Fruit fly (Drosophila melanogaster): ENCODE results near the gene CG42359.

CG42359 gene

DNA sequence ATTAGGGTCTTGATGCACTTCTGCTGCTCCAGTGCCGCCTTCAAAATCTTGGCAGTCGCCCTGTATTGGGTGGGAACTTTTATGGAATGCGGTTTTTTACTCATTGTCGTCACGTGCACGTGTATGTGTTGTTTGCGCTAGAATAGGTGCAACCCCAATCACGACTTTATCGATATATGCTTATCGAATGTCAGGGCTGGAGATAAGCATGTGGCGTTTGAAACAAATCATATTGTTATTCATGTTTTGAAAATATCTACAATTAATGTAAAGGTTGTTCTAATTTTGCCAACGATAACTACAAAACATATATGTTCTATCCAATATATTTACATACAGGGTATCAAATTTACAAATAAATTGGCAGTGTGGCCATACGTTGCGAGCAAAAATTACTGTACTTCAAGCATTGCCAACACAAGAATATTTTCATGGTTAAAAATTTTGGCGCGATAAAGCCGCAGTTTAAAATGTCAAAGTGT is at the start of gene CG42359, which contains the start of gene Nsun5:
Gene CG42359 (minus strand): TSS at position 166 of the 482 bp plus-strand sequence.
Gene Nsun5 (minus strand): TSS at position 166 of the 482 bp plus-strand sequence.
- TF ChIP-seq Mnt (GFP tag; optimal IDR thresholded peaks at IDR 0.05) (peak; percentile 98), ovo (GFP tag; optimal IDR thresholded peaks at IDR 0.05) (peak; percentile 79), CG7045 (GFP tag; optimal IDR thresholded peaks at IDR 0.05) (peak; percentile 67), Hr96 (GFP tag; optimal IDR thresholded peaks at IDR 0.05) (peak; percentile 88), bab1 (GFP tag; optimal IDR thresholded peaks at IDR 0.05) (peak; percentile 91), toe (GFP tag; optimal IDR thresholded peaks at IDR 0.05) (peak; percentile 93), CG5204 (GFP tag; optimal IDR thresholded peaks at IDR 0.05) (peak; percentile 86), CG7101 (tag; optimal IDR thresholded peaks at IDR 0.05) (peak; percentile 97), Crg-1 (GFP tag; optimal IDR thresholded peaks at IDR 0.05) (peak; percentile 66), Clk (GFP tag; optimal IDR thresholded peaks at IDR 0.05) (peak; percentile 87), cic (GFP tag; optimal IDR thresholded peaks at IDR 0.05) (peak; percentile 71), CG11617 (GFP tag; optimal IDR thresholded peaks at IDR 0.05) (peak; percentile 81), CG33017 (tag; optimal IDR thresholded peaks at IDR 0.05) (peak; percentile 80), tj (GFP tag; optimal IDR thresholded peaks at IDR 0.05) (peak; percentile 64), cnc (optimal IDR thresholded peaks at IDR 0.05) (no peak), CG12768 (GFP tag; optimal IDR thresholded peaks at IDR 0.05) (peak; percentile 75), CG14711 (tag; optimal IDR thresholded peaks at IDR 0.05) (peak; percentile 90), CG1620 (GFP tag; optimal IDR thresholded peaks at IDR 0.05) (peak; percentile 88), pad (GFP tag; optimal IDR thresholded peaks at IDR 0.05) (peak; percentile 67), kay (GFP tag; ENCODE audit: borderline replicate concordance) (no peak)

DNA sequence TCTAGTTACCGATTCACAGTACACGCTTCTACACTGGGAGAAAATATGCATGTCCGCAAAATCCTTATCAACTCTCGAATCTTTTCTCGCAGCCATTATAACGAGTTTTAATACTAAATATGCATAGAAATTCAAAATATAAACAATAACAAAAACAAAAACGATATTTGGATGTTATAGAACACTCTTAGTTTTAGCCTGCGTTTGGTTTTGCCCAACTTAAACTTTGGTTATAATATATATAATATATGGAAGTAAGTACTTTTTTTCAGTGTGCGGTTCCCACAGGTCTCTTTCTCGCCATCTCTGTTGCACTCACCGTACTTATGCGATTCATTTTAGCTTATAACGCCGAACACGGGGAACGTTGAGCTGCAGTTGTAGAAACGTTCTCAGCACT is 49.7 kb upstream of the CG42359 start, which contains the start of gene cry:
Gene cry (plus strand): TSS at position 377 of the 400 bp plus-strand sequence.
- peak; percentile 98 for TF ChIP-seq Clk (GFP tag; optimal IDR thresholded peaks at IDR 0.05)
- TF ChIP-seq CG12768 (GFP tag; optimal IDR thresholded peaks at IDR 0.05): peak; percentile 99
- peak; percentile 93 for TF ChIP-seq CG1620 (GFP tag; optimal IDR thresholded peaks at IDR 0.05)
- peak; percentile 97 for TF ChIP-seq tj (GFP tag; optimal IDR thresholded peaks at IDR 0.05)
- TF ChIP-seq CG5204 (GFP tag; optimal IDR thresholded peaks at IDR 0.05): peak; percentile 96
- TF ChIP-seq CG11617 (GFP tag; optimal IDR thresholded peaks at IDR 0.05): peak; percentile 99
- peak; percentile 92 for TF ChIP-seq Hr96 (GFP tag; optimal IDR thresholded peaks at IDR 0.05)
- peak; percentile 95 for TF ChIP-seq bab1 (GFP tag; optimal IDR thresholded peaks at IDR 0.05)
- peak; percentile 97 for TF ChIP-seq CG7101 (tag; optimal IDR thresholded peaks at IDR 0.05)
- TF ChIP-seq Mnt (GFP tag; optimal IDR thresholded peaks at IDR 0.05): peak; percentile 86
- peak; percentile 89 for TF ChIP-seq ovo (GFP tag; optimal IDR thresholded peaks at IDR 0.05)
- peak; percentile 96 for TF ChIP-seq CG33017 (tag; optimal IDR thresholded peaks at IDR 0.05)
- peak; percentile 95 for TF ChIP-seq toe (GFP tag; optimal IDR thresholded peaks at IDR 0.05)
- peak; percentile 99 for TF ChIP-seq CG7045 (GFP tag; optimal IDR thresholded peaks at IDR 0.05)
- peak; percentile 96 for TF ChIP-seq cic (GFP tag; optimal IDR thresholded peaks at IDR 0.05)
- TF ChIP-seq CG14711 (tag; optimal IDR thresholded peaks at IDR 0.05): peak; percentile 95
- peak; percentile 96 for TF ChIP-seq pad (GFP tag; optimal IDR thresholded peaks at IDR 0.05)
- TF ChIP-seq cnc (optimal IDR thresholded peaks at IDR 0.05): no peak
- TF ChIP-seq Crg-1 (GFP tag; optimal IDR thresholded peaks at IDR 0.05): peak; percentile 89
- TF ChIP-seq kay (GFP tag; ENCODE audit: borderline replicate concordance): peak; percentile 93

DNA sequence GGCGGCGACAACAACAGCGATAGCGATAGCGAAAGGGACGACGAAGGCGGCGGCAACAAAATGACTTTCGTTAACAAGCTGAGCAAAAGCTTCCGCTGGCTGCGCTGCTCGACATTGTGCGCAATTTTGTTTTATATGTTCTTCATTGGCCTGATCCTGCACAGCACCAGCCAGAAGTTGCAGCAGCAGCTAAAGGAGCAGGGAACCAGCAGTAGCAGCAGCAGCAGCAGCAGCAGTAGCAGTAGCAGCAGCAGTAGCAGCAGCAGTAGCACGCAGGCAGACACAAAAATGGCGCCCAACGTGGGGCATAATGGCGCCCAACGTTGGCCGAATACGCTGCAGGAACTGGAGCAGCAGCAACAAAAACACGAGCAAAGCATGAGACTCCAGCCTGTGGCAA is 27.9 kb upstream of the CG42359 start:
- TF ChIP-seq CG11617 (GFP tag; optimal IDR thresholded peaks at IDR 0.05) (no peak), Mnt (GFP tag; optimal IDR thresholded peaks at IDR 0.05) (no peak), pad (GFP tag; optimal IDR thresholded peaks at IDR 0.05) (no peak), ovo (GFP tag; optimal IDR thresholded peaks at IDR 0.05) (no peak), CG1620 (GFP tag; optimal IDR thresholded peaks at IDR 0.05) (no peak), Clk (GFP tag; optimal IDR thresholded peaks at IDR 0.05) (no peak), CG7045 (GFP tag; optimal IDR thresholded peaks at IDR 0.05) (no peak), cic (GFP tag; optimal IDR thresholded peaks at IDR 0.05) (no peak), Hr96 (GFP tag; optimal IDR thresholded peaks at IDR 0.05) (no peak), CG33017 (tag; optimal IDR thresholded peaks at IDR 0.05) (no peak), CG14711 (tag; optimal IDR thresholded peaks at IDR 0.05) (no peak), bab1 (GFP tag; optimal IDR thresholded peaks at IDR 0.05) (no peak)

DNA sequence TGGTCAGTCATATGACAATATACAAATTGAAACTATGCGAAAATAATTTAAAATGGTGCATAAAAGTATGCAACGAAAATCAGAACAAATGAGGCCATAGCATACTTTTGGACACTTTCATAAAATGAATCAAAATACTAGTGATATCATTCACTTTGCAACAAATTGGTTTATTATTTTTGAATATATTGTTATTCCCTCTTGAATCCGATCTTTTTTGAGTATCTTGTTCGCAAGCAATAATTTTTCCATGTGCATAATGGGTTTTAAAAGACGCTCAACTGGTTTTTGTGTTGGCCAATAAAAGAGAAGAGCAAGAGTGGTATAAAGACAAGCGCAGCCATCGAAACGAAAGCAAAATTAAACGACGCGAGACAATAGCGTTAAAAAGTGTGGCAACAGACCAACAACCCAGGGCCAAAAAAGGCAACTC is 25.6 kb upstream of the CG42359 start:
- no peak for TF ChIP-seq Crg-1 (GFP tag; optimal IDR thresholded peaks at IDR 0.05)
- TF ChIP-seq CG14711 (tag; optimal IDR thresholded peaks at IDR 0.05): no peak
- no peak for TF ChIP-seq Hr96 (GFP tag; optimal IDR thresholded peaks at IDR 0.05)
- TF ChIP-seq CG1620 (GFP tag; optimal IDR thresholded peaks at IDR 0.05): no peak
- TF ChIP-seq ovo (GFP tag; optimal IDR thresholded peaks at IDR 0.05): no peak
- no peak for TF ChIP-seq pad (GFP tag; optimal IDR thresholded peaks at IDR 0.05)
- no peak for TF ChIP-seq CG11617 (GFP tag; optimal IDR thresholded peaks at IDR 0.05)
- no peak for TF ChIP-seq tj (GFP tag; optimal IDR thresholded peaks at IDR 0.05)
- TF ChIP-seq toe (GFP tag; optimal IDR thresholded peaks at IDR 0.05): no peak
- TF ChIP-seq Mnt (GFP tag; optimal IDR thresholded peaks at IDR 0.05): no peak

DNA sequence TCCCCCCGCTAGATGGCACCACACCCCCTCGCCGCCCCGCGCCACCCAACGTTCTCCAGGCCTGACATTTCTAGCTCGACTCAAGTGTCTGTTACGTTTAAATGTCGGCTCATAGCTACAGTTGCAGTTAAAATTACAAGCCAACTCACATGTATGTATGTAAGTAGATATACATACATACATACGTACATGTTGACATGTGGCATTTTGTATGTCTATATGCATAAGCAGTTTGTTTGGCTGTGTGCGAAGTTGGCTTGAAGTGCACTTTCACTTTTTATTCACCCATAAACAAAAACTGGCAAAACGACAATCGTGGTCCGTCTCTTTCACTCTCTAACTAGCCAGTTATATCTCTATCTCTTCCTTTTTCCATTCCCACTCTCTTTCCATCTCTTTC is 20.7 kb upstream of the CG42359 start:
- TF ChIP-seq bab1 (GFP tag; optimal IDR thresholded peaks at IDR 0.05) (no peak), CG12768 (GFP tag; optimal IDR thresholded peaks at IDR 0.05) (no peak), CG5204 (GFP tag; optimal IDR thresholded peaks at IDR 0.05) (no peak), Mnt (GFP tag; optimal IDR thresholded peaks at IDR 0.05) (no peak), CG7045 (GFP tag; optimal IDR thresholded peaks at IDR 0.05) (no peak), CG11617 (GFP tag; optimal IDR thresholded peaks at IDR 0.05) (no peak), cic (GFP tag; optimal IDR thresholded peaks at IDR 0.05) (no peak), Crg-1 (GFP tag; optimal IDR thresholded peaks at IDR 0.05) (no peak), pad (GFP tag; optimal IDR thresholded peaks at IDR 0.05) (no peak), CG7101 (tag; optimal IDR thresholded peaks at IDR 0.05) (no peak), tj (GFP tag; optimal IDR thresholded peaks at IDR 0.05) (no peak), ovo (GFP tag; optimal IDR thresholded peaks at IDR 0.05) (no peak)

DNA sequence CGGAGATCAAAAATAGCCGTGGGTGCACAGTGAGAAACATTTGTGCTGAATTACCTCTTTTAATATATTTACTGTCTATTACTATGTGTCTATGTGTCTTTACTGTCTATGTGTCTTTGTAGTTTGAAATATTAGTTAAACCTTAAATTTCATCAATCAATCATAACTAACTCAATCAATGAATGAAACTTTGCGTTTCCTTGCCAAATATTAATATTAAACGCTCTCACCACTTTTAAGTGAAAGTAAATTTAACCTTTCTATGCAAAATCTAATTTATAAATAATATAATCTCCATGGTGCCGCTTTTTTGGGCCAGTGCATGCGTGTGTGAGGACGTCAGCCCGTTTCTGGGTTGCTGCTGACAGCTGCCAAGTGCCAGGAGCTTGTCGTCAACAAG is 19.1 kb upstream of the CG42359 start:
- TF ChIP-seq CG5204 (GFP tag; optimal IDR thresholded peaks at IDR 0.05) (peak; percentile 18), pad (GFP tag; optimal IDR thresholded peaks at IDR 0.05) (no peak), ovo (GFP tag; optimal IDR thresholded peaks at IDR 0.05) (no peak), Mnt (GFP tag; optimal IDR thresholded peaks at IDR 0.05) (no peak), bab1 (GFP tag; optimal IDR thresholded peaks at IDR 0.05) (no peak), CG33017 (tag; optimal IDR thresholded peaks at IDR 0.05) (no peak), CG11617 (GFP tag; optimal IDR thresholded peaks at IDR 0.05) (no peak)

All from whole organism, adult.